Worm (Caenorhabditis elegans) whole organism, L4/young adult: Measurements from ENCODE around the gene F58A4.6.

Experiments
- dao-5 ChIP-seq: sonication (generic microtip); optimal IDR thresholded peaks from 2 replicates; lab custom pipeline; 2016; ENCODE audit warnings: missing genotype, missing genetic modification characterization, moderate library complexity, missing compliant biosample characterization
- him-1 ChIP-seq: sonication (generic microtip); optimal IDR thresholded peaks from 2 replicates; lab custom pipeline; 2016; ENCODE audit warnings: missing genotype, missing genetic modification reagents, missing genetic modification characterization, missing compliant biosample characterization

DNA sequence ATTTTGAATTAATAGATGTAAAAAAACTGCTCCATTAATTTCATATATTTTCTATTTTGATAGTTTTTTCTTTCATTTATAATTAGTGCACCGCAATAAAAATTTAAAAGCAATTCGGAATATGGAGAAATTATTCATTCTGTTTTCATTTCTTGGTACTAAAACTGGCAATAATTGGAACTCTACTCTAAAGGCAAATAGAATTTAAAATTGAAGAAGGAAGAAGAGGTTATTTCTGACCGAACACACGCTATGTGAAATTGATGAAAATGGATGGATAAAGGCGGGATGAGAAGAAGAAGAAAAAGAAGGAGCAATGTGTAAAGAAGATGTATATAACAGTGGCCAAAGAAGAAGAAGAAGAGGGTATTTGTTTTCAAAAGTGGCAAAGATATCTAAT is 31.1 kb upstream of the F58A4.6 start:
- no peak for TF ChIP-seq dao-5 (tag; lab: Kevin White, UChicago)
- TF ChIP-seq him-1: no peak
